Fruit fly (Drosophila melanogaster) whole organism, embryonic: ENCODE measurements around the gene Dic61B.
A peak's percentile ranks its signal among the peaks of the same experiment; 100 is the strongest.

Source experiments
- Awh ChIP-seq: fragments of 200-800 bp; sonication (Bioruptor generic); IDR thresholded peaks from 2 replicates; pipeline ENCODE4, ENCODE4 v1.3.6; 2022; ENCODE audit warnings: missing biosample characterization, missing genetic modification characterization
- BtbVII ChIP-seq: fragments of 200-800 bp; sonication (Bioruptor generic); optimal IDR thresholded peaks from 3 replicates; lab custom pipeline; 2017; ENCODE audit warnings: missing biosample characterization, mild to moderate bottlenecking, missing genetic modification characterization
- CG10267 ChIP-seq: fragments of 200-800 bp; sonication (Bioruptor generic); optimal IDR thresholded peaks from 2 replicates; lab custom pipeline; 2018; ENCODE audit warnings: missing biosample characterization, mild to moderate bottlenecking, missing genetic modification characterization, moderate library complexity
- CG10543 ChIP-seq: fragments of 200-800 bp; sonication (Bioruptor generic); optimal IDR thresholded peaks from 3 replicates; lab custom pipeline; 2017; ENCODE audit warnings: missing biosample characterization, mild to moderate bottlenecking, missing genetic modification characterization, moderate library complexity
- CG11695 ChIP-seq: fragments of 200-800 bp; sonication (Bioruptor generic); IDR thresholded peaks from 3 replicates; pipeline ENCODE4 v1.3.6; 2022; ENCODE audit warnings: missing biosample characterization, missing genetic modification characterization
- CG12659 ChIP-seq: fragments of 200-800 bp; sonication (Bioruptor generic); optimal IDR thresholded peaks from 3 replicates; lab custom pipeline; 2017; ENCODE audit warnings: mild to moderate bottlenecking, missing biosample characterization, missing genetic modification reagents, missing genetic modification characterization
- CG12744 ChIP-seq: fragments of 200-800 bp; sonication (Bioruptor generic); optimal IDR thresholded peaks from 2 replicates; lab custom pipeline; 2016; ENCODE audit warnings: missing biosample characterization, missing genetic modification characterization
- CG12769 ChIP-seq: fragments of 200-800 bp; sonication (Bioruptor generic); optimal IDR thresholded peaks from 2 replicates; lab custom pipeline; 2019; ENCODE audit warnings: missing biosample characterization, mild to moderate bottlenecking, missing genetic modification characterization, moderate library complexity
- CG13287 ChIP-seq: fragments of 200-800 bp; sonication (Bioruptor generic); IDR thresholded peaks from 2 replicates; pipeline ENCODE4 v1.3.6; 2022; ENCODE audit warnings: missing biosample characterization, missing genetic modification characterization; ENCODE audit not compliant: partially characterized antibody
- CG13894 ChIP-seq: fragments of 200-800 bp; sonication (Bioruptor generic); optimal IDR thresholded peaks from 3 replicates; lab custom pipeline; 2018; ENCODE audit warnings: missing biosample characterization, mild to moderate bottlenecking, missing genetic modification characterization, moderate library complexity
- CG17385 ChIP-seq: fragments of 200-800 bp; sonication (Bioruptor generic); optimal IDR thresholded peaks from 3 replicates; lab custom pipeline; 2018; ENCODE audit warnings: missing biosample characterization, mild to moderate bottlenecking, missing genetic modification characterization
- CG1832 ChIP-seq: fragments of 200-800 bp; sonication (Bioruptor generic); optimal IDR thresholded peaks from 2 replicates; lab custom pipeline; 2017; ENCODE audit warnings: missing biosample characterization, mild to moderate bottlenecking, missing genetic modification characterization, inconsistent platforms
- CG30020 ChIP-seq: fragments of 200-800 bp; optimal IDR thresholded peaks from 2 replicates; lab custom pipeline; 2019; ENCODE audit warnings: missing biosample characterization, mild to moderate bottlenecking, missing genetic modification characterization, moderate library complexity
- CG31441 ChIP-seq: fragments of 200-800 bp; sonication (Bioruptor generic); IDR thresholded peaks from 2 replicates; pipeline ENCODE4 v1.3.6; 2022; ENCODE audit warnings: missing biosample characterization, missing genetic modification characterization
- CG3163 ChIP-seq: fragments of 200-800 bp; sonication (Bioruptor generic); optimal IDR thresholded peaks from 3 replicates; lab custom pipeline; 2016; ENCODE audit warnings: missing biosample characterization, missing genetic modification characterization
- CG4424 ChIP-seq: fragments of 200-800 bp; sonication (Bioruptor generic); optimal IDR thresholded peaks from 3 replicates; lab custom pipeline; 2016; ENCODE audit warnings: missing biosample characterization, missing genetic modification characterization
- CG6254 ChIP-seq: fragments of 200-800 bp; sonication (Bioruptor generic); optimal IDR thresholded peaks from 3 replicates; lab custom pipeline; 2017; ENCODE audit warnings: mild to moderate bottlenecking, missing biosample characterization, missing genetic modification reagents, missing genetic modification characterization
- CG8388 ChIP-seq: fragments of 200-800 bp; sonication (Bioruptor generic); optimal IDR thresholded peaks from 2 replicates; lab custom pipeline; 2019; ENCODE audit warnings: missing biosample characterization, mild to moderate bottlenecking, missing genetic modification characterization, moderate library complexity
- CG8765 ChIP-seq: fragments of 200-800 bp; sonication (Bioruptor generic); IDR thresholded peaks from 2 replicates; pipeline ENCODE4 v1.3.6; 2022; ENCODE audit warnings: missing biosample characterization, missing genetic modification characterization
- D19A ChIP-seq: fragments of 200-800 bp; optimal IDR thresholded peaks from 3 replicates; lab custom pipeline; 2019; ENCODE audit warnings: missing biosample characterization, mild to moderate bottlenecking, missing genetic modification characterization, moderate library complexity
- Deaf1 ChIP-seq: fragments of 200-800 bp; optimal IDR thresholded peaks from 3 replicates; lab custom pipeline; 2019; ENCODE audit warnings: missing biosample characterization, mild to moderate bottlenecking, missing genetic modification characterization, moderate library complexity
- Eip74EF ChIP-seq, 2 experiments: fragments of 200-800 bp in 1 of 2; fragments of >200 bp in 1 of 2; sonication (Bioruptor generic) in 1 of 2; optimal IDR thresholded peaks; 2 replicates each; lab custom pipeline; 2017 to 2019; ENCODE audit warnings: missing biosample characterization in 2 of 2, missing genetic modification characterization in 2 of 2, mild to moderate bottlenecking in 1 of 2, moderate library complexity in 1 of 2
- Elba2 ChIP-seq: fragments of 200-800 bp; sonication (Bioruptor generic); optimal IDR thresholded peaks from 3 replicates; lab custom pipeline; 2016; ENCODE audit warnings: missing biosample characterization, missing genetic modification characterization
- Ets65A ChIP-seq: fragments of 200-800 bp; sonication (Bioruptor generic); peaks from one replicate; lab custom pipeline; 2016; ENCODE audit warnings: missing biosample characterization, missing genetic modification characterization
- Kr ChIP-seq: fragments of 200-800 bp; sonication (Bioruptor generic); optimal IDR thresholded peaks from 2 replicates; lab custom pipeline; 2017; ENCODE audit warnings: missing biosample characterization, mild to moderate bottlenecking, missing genetic modification characterization
- MESR4 ChIP-seq: fragments of 200-800 bp; sonication (Bioruptor generic); optimal IDR thresholded peaks from 2 replicates; lab custom pipeline; 2018; ENCODE audit warnings: missing biosample characterization, mild to moderate bottlenecking, missing genetic modification characterization, moderate library complexity
- Med ChIP-seq: fragments of 200-800 bp; sonication (Bioruptor generic); peaks from one replicate; lab custom pipeline; 2016; ENCODE audit warnings: missing biosample characterization, missing genetic modification characterization, mild to moderate bottlenecking, inconsistent platforms, moderate library complexity
- Pdp1 ChIP-seq, 2 experiments: fragments of 200-800 bp; sonication (Bioruptor generic); optimal IDR thresholded peaks; 3 replicates each; lab custom pipeline; 2016; ENCODE audit warnings: missing biosample characterization in 2 of 2, missing genetic modification characterization in 2 of 2, mild to moderate bottlenecking in 1 of 2, moderate library complexity in 1 of 2
- Rx ChIP-seq: fragments of 200-800 bp; sonication (Bioruptor generic); IDR thresholded peaks from 2 replicates; pipeline ENCODE4 v1.3.6; 2022; ENCODE audit warnings: missing biosample characterization, missing genetic modification characterization
- Trl ChIP-seq, 3 experiments: fragments of >200 bp in 2 of 3; fragments of 200-800 bp in 1 of 3; sonication (Bioruptor generic) in 1 of 3; optimal IDR thresholded peaks; 2 replicates in 1 of 3; 3 replicates in 2 of 3; lab custom pipeline; 2016 to 2017; ENCODE audit warnings: missing biosample characterization in 1 of 3, missing genetic modification characterization in 1 of 3
- chinmo ChIP-seq: fragments of 200-800 bp; sonication (Bioruptor generic); IDR thresholded peaks from 4 replicates; pipeline ENCODE4 v1.3.6; 2022; ENCODE audit warnings: missing biosample characterization, missing genetic modification characterization; ENCODE audit not compliant: partially characterized antibody
- ci ChIP-seq: fragments of 200-800 bp; sonication (Bioruptor generic); IDR thresholded peaks from 3 replicates; pipeline ENCODE4 v1.3.6; 2022; ENCODE audit warnings: missing biosample characterization, missing genetic modification characterization
- kni ChIP-seq: fragments of 200-800 bp; sonication (Bioruptor generic); optimal IDR thresholded peaks from 3 replicates; lab custom pipeline; 2017; ENCODE audit warnings: mild to moderate bottlenecking, missing biosample characterization, missing genetic modification reagents, missing genetic modification characterization
- lab ChIP-seq: fragments of 200-800 bp; sonication (Bioruptor generic); optimal IDR thresholded peaks from 3 replicates; lab custom pipeline; 2017; ENCODE audit warnings: missing biosample characterization, missing genetic modification characterization, mild to moderate bottlenecking, moderate library complexity, missing genetic modification reagents
- lbe ChIP-seq: fragments of 200-800 bp; sonication (Bioruptor generic); optimal IDR thresholded peaks from 2 replicates; lab custom pipeline; 2016; ENCODE audit warnings: missing biosample characterization, mild to moderate bottlenecking, missing genetic modification characterization
- mam ChIP-seq: fragments of 200-800 bp; sonication (Bioruptor generic); optimal IDR thresholded peaks from 3 replicates; lab custom pipeline; 2016; ENCODE audit warnings: missing biosample characterization, missing genetic modification characterization
- nom ChIP-seq: fragments of 200-800 bp; sonication (Bioruptor generic); optimal IDR thresholded peaks from 2 replicates; lab custom pipeline; 2017; ENCODE audit warnings: missing biosample characterization, missing genetic modification characterization, mild to moderate bottlenecking, moderate library complexity, missing genetic modification reagents
- oc ChIP-seq: fragments of 200-800 bp; sonication (Bioruptor generic); optimal IDR thresholded peaks from 2 replicates; lab custom pipeline; 2018; ENCODE audit warnings: missing biosample characterization, mild to moderate bottlenecking, missing genetic modification characterization, moderate library complexity
- pros ChIP-seq: fragments of 200-800 bp; sonication (Bioruptor generic); optimal IDR thresholded peaks from 3 replicates; lab custom pipeline; 2019; ENCODE audit warnings: missing biosample characterization, mild to moderate bottlenecking, missing genetic modification characterization, moderate library complexity
- row ChIP-seq: fragments of 200-800 bp; sonication (Bioruptor generic); IDR thresholded peaks from 3 replicates; pipeline ENCODE4 v1.3.6; 2022; ENCODE audit warnings: missing biosample characterization, missing genetic modification characterization
- sens ChIP-seq: fragments of 200-800 bp; sonication (Bioruptor generic); peaks from one replicate; lab custom pipeline; 2016; ENCODE audit warnings: missing biosample characterization, missing genetic modification characterization
- unc-4 ChIP-seq: fragments of 200-800 bp; sonication (Bioruptor generic); IDR thresholded peaks from 2 replicates; pipeline ENCODE4 v1.3.6; 2022; ENCODE audit warnings: missing biosample characterization, missing genetic modification characterization; ENCODE audit not compliant: partially characterized antibody
- vvl ChIP-seq: fragments of 200-800 bp; sonication (Bioruptor generic); IDR thresholded peaks from 2 replicates; pipeline ENCODE4 v1.3.6; 2022; ENCODE audit warnings: missing biosample characterization, missing genetic modification characterization
- wek ChIP-seq: fragments of 200-800 bp; sonication (Bioruptor generic); optimal IDR thresholded peaks from 3 replicates; lab custom pipeline; 2018; ENCODE audit warnings: missing biosample characterization, mild to moderate bottlenecking, missing genetic modification characterization, moderate library complexity
- z ChIP-seq: fragments of 200-800 bp; sonication (Bioruptor generic); IDR thresholded peaks from 3 replicates; pipeline ENCODE4 v1.3.6; 2022; ENCODE audit warnings: missing biosample characterization, missing genetic modification characterization

Gene Dic61B

DNA sequence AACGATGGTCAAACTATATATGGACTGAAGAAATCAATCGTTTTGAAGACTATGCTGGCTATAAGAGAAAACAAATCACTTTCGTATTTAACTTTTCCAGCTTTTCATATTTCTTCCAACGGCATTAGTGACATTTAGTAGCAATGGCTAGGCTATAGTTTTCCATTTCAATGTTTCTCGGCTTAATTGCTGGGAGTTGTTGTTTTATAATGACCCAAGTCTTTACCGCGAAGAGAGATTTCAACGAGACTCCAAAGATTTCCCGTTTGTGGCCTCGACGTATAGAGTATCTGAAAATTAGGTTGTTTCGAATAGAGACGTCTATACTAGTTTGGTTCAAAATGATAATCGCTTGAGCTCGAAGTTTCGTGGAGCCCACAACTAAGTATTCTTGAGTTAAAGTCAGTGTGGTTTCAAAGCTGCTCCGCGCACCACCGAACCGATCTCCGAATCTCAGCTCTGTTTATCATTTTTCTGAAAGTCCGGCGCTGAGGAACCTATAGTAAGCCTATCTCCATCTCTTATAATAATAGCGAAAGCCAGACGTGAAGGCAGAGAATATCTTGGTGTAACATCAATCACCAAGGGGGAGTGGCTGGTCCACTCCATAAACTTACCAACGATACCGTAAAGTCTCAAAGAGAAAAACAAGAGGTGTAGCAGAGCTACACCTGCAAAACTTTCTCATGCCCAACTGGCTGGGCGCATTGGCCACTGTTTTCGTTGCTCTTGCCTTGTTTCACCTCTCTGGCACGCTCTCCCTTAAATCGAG lies 27.3 kb upstream of the Dic61B start, which contains the start of gene CG13875:
TSS of gene CG13875 (plus strand) at position 434 of the 772 bp plus-strand sequence.
- TF ChIP-seq Awh: no peak
- TF ChIP-seq CG12769 (tag; lab: Kevin White, UChicago): peak; percentile 77
- no peak for TF ChIP-seq CG4424 (GFP tag; lab: Kevin White, UChicago)
- TF ChIP-seq Trl (optimal IDR thresholded peaks at IDR 0.05; lab: Kevin White, UChicago): peak; percentile 72
- no peak for TF ChIP-seq Trl (GFP tag; optimal IDR thresholded peaks at IDR 0.05; lab: Kevin White, UChicago)
- peak; percentile 35 for TF ChIP-seq Deaf1 (tag; lab: Kevin White, UChicago)
- TF ChIP-seq ci: peak; percentile 51; the same call in 1 of the 3 replicates
- TF ChIP-seq CG13287 (GFP tag; lab: Robert Waterston, UW): peak; percentile 38
- peak; percentile 4 for TF ChIP-seq BtbVII (GFP tag; lab: Kevin White, UChicago)
- TF ChIP-seq CG10543 (GFP tag; lab: Kevin White, UChicago): peak; percentile 20
- TF ChIP-seq pros (GFP tag; lab: Kevin White, UChicago): peak; percentile 84
- no peak for TF ChIP-seq Eip74EF (GFP tag; optimal IDR thresholded peaks at IDR 0.05; lab: Kevin White, UChicago)
- TF ChIP-seq CG8388: no peak
- TF ChIP-seq row (GFP tag; lab: Robert Waterston, UW): 0 out of 3 replicates have a peak, but pooled peaks have one; percentile 21
- TF ChIP-seq oc (tag; lab: Kevin White, UChicago): peak; percentile 42
- TF ChIP-seq unc-4: peak; percentile 22; the same call in 1 of the 2 replicates
- no peak for TF ChIP-seq Ets65A (GFP tag; lab: Kevin White, UChicago)
- TF ChIP-seq CG11695: peak; percentile 11; the same call in 1 of the 3 replicates
- peak; percentile 67 for TF ChIP-seq D19A (tag; lab: Kevin White, UChicago)
- peak; percentile 81 for TF ChIP-seq z
- TF ChIP-seq CG3163 (GFP tag; lab: Kevin White, UChicago): peak; percentile 95
- TF ChIP-seq nom (GFP tag; lab: Kevin White, UChicago): peak; percentile 56
- TF ChIP-seq wek (GFP tag; lab: Kevin White, UChicago): no peak
- TF ChIP-seq lab: peak; percentile 28
- TF ChIP-seq chinmo (GFP tag; lab: Robert Waterston, UW): peak; percentile 78; the same call in 2 of the 4 replicates
- peak; percentile 76 for TF ChIP-seq kni (GFP tag; lab: Kevin White, UChicago)
- peak; percentile 64 for TF ChIP-seq CG13894 (tag; lab: Kevin White, UChicago)

DNA sequence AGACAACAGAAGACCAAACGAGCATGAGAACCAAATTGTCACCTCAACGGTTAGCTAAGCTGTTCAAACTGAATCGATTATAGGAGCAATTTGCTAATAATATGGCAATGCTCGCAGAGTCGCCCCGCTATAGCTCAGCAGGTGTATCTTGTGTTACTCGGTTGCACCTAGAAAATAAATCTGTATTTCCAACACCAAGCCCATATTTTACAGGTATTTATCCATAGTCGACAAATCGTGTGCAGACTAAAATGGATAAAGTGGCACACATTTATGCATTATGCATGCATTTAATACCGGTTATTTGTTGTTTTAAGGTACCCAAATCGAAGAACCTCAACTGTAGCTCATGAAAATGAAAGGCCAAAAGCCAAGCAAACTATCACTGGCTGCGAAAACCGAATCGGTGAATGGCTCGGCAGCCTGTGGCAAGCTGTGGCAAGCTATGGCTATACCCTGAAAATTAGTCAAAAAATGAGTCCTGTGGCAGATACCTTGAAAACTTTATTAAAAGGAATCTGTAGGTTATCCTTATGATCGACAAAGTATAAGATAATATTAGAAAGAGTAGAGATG lies 26.6 kb upstream of the Dic61B start, which contains the start of gene Vdup1:
TSS of gene Vdup1 (minus strand) at position 51 of the 576 bp plus-strand sequence.
- peak; percentile 70 for TF ChIP-seq sens (GFP tag; lab: Kevin White, UChicago)
- TF ChIP-seq vvl: peak; percentile 80
- no peak for TF ChIP-seq mam
- TF ChIP-seq Ets65A (GFP tag; lab: Kevin White, UChicago): peak; percentile 62

DNA sequence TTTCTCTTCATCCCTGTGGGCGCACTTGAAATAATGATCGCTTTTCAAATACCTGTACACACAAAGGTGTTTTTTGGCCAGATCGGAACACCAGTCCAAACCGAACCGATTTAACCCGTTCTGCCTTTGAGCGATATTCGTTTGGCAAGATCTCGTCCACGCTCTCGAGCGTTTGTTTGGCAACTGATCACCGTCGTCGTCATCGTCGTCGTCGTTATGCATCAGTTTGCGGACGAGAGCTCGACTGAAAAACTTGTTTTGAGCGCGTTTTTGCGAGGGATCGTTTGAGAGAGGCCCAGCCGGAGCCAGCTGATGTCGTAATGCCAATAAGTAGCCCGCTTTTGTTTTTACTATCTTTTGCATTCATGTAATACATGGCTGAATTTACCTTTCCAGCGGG lies 26.1 kb upstream of the Dic61B start:
- peak in 1 of 2 experiments; percentile 88 for TF ChIP-seq Pdp1 (GFP tag; optimal IDR thresholded peaks at IDR 0.05; lab: Kevin White, UChicago)
- TF ChIP-seq CG12744 (GFP tag; lab: Kevin White, UChicago): no peak
- TF ChIP-seq Med: peak; percentile 57
- TF ChIP-seq Rx: no peak
- peak; percentile 6 for TF ChIP-seq CG17385 (GFP tag; lab: Kevin White, UChicago)
- no peak for TF ChIP-seq CG6254 (GFP tag; lab: Kevin White, UChicago)
- no peak for TF ChIP-seq CG31441 (GFP tag; lab: Robert Waterston, UW)
- peak; percentile 4 for TF ChIP-seq Kr (GFP tag; lab: Kevin White, UChicago)
- TF ChIP-seq CG8765 (GFP tag; lab: Robert Waterston, UW): no peak
- no peak for TF ChIP-seq Elba2 (GFP tag; lab: Kevin White, UChicago)
- no peak for TF ChIP-seq CG30020 (tag; lab: Kevin White, UChicago)
- TF ChIP-seq CG1832: no peak
- TF ChIP-seq MESR4: no peak
- peak; percentile 56 for TF ChIP-seq CG13894 (tag; lab: Kevin White, UChicago)
- peak; percentile 46 for TF ChIP-seq lbe (GFP tag; lab: Kevin White, UChicago)
- TF ChIP-seq CG10267 (tag; lab: Kevin White, UChicago): no peak
- TF ChIP-seq CG12659: peak; percentile 16
- no peak for TF ChIP-seq CG4424 (GFP tag; lab: Kevin White, UChicago)
